Worm (Caenorhabditis elegans) whole organism, L2 larva: Measurements from ENCODE around the gene C31H1.5.

ENCODE experiments used
- C34F6.9 ChIP-seq: fragments of 150-350 bp; optimal IDR thresholded peaks from 2 replicates; lab custom pipeline; 2014; ENCODE audit warnings: missing biosample characterization, missing genetic modification characterization
- F13H6.1 ChIP-seq: sonication (generic microtip); optimal IDR thresholded peaks from 2 replicates; lab custom pipeline; 2016; ENCODE audit warnings: missing genetic modification characterization, missing compliant biosample characterization
- R02D3.7 ChIP-seq: fragments of 150-350 bp; optimal IDR thresholded peaks from 2 replicates; lab custom pipeline; 2014; ENCODE audit warnings: missing biosample characterization, missing genetic modification characterization
- Y55F3AM.14 ChIP-seq: fragments of 200-800 bp; sonication (Bioruptor generic); optimal IDR thresholded peaks from 2 replicates; lab custom pipeline; 2018; ENCODE audit warnings: mild to moderate bottlenecking, missing genetic modification characterization, missing compliant biosample characterization
- ZK546.5 ChIP-seq: sonication (generic microtip); optimal IDR thresholded peaks from 2 replicates; lab custom pipeline; 2017; ENCODE audit warnings: missing biosample characterization, missing genetic modification characterization
- alr-1 ChIP-seq: fragments of 150-350 bp; optimal IDR thresholded peaks from 2 replicates; lab custom pipeline; 2014; ENCODE audit warnings: missing biosample characterization, missing genetic modification characterization
- aly-2 ChIP-seq: fragments of 150-350 bp; optimal IDR thresholded peaks from 2 replicates; lab custom pipeline; 2014; ENCODE audit warnings: missing biosample characterization, missing genetic modification characterization
- ama-1 ChIP-seq: fragments of 150-350 bp; optimal IDR thresholded peaks from 2 replicates; lab custom pipeline; 2018; ENCODE audit warnings: inconsistent platforms
- blmp-1 ChIP-seq: sonication (generic microtip); optimal IDR thresholded peaks from 2 replicates; lab custom pipeline; 2017; ENCODE audit warnings: missing genetic modification characterization, mild to moderate bottlenecking, missing compliant biosample characterization, antibody characterized with exemption, moderate library complexity; ENCODE audit not compliant: insufficient read depth
- ceh-16 ChIP-seq: fragments of 150-350 bp; optimal IDR thresholded peaks from 2 replicates; lab custom pipeline; 2014; ENCODE audit warnings: missing biosample characterization, missing genetic modification characterization
- ceh-82 ChIP-seq: fragments of 150-350 bp; optimal IDR thresholded peaks from 2 replicates; lab custom pipeline; 2014; ENCODE audit warnings: missing biosample characterization, missing genetic modification characterization
- crh-2 ChIP-seq: sonication (generic microtip); optimal IDR thresholded peaks from 2 replicates; lab custom pipeline; 2017; ENCODE audit warnings: missing biosample characterization, missing genetic modification characterization
- dmd-4 ChIP-seq: sonication (generic microtip); optimal IDR thresholded peaks from 2 replicates; lab custom pipeline; 2017; ENCODE audit warnings: missing biosample characterization, missing genetic modification characterization
- egl-27 ChIP-seq: sonication (generic microtip); optimal IDR thresholded peaks from 3 replicates; lab custom pipeline; 2017; ENCODE audit warnings: missing biosample characterization, missing genetic modification reagents, missing genetic modification characterization
- elt-1 ChIP-seq: fragments of 150-350 bp; optimal IDR thresholded peaks from 2 replicates; lab custom pipeline; 2014; ENCODE audit warnings: missing biosample characterization, missing genetic modification characterization
- elt-3 ChIP-seq: sonication (generic microtip); optimal IDR thresholded peaks from 2 replicates; lab custom pipeline; 2017; ENCODE audit warnings: missing biosample characterization, missing genetic modification characterization
- fos-1 ChIP-seq: fragments of 150-350 bp; optimal IDR thresholded peaks from 2 replicates; lab custom pipeline; 2014; ENCODE audit warnings: missing biosample characterization, missing genetic modification characterization
- gmeb-1 ChIP-seq: fragments of 150-350 bp; optimal IDR thresholded peaks from 2 replicates; lab custom pipeline; 2014; ENCODE audit warnings: missing biosample characterization, missing genetic modification characterization
- lin-11 ChIP-seq: fragments of 150-350 bp; sonication (generic microtip); optimal IDR thresholded peaks from 2 replicates; lab custom pipeline; 2014; ENCODE audit warnings: missing biosample characterization, missing genetic modification characterization, inconsistent platforms, mixed read lengths
- lin-13 ChIP-seq: fragments of 150-350 bp; optimal IDR thresholded peaks from 2 replicates; lab custom pipeline; 2014; ENCODE audit warnings: missing biosample characterization, missing genetic modification reagents, missing genetic modification characterization
- lin-39 ChIP-seq: fragments of 150-350 bp; optimal IDR thresholded peaks from 2 replicates; lab custom pipeline; 2014; ENCODE audit warnings: missing biosample characterization, missing genetic modification reagents, missing genetic modification characterization
- lsy-2 ChIP-seq, 2 experiments: fragments of 150-350 bp in 1 of 2; sonication (generic microtip) in 1 of 2; optimal IDR thresholded peaks; 2 replicates each; lab custom pipeline; 2014 to 2017; ENCODE audit warnings: missing biosample characterization in 2 of 2, missing genetic modification characterization in 2 of 2
- mab-5 ChIP-seq: fragments of 150-350 bp; optimal IDR thresholded peaks from 2 replicates; lab custom pipeline; 2014; ENCODE audit warnings: missing biosample characterization, missing genetic modification characterization
- mbf-1 ChIP-seq: sonication (generic microtip); optimal IDR thresholded peaks from 2 replicates; lab custom pipeline; 2017; ENCODE audit warnings: missing biosample characterization, missing genetic modification characterization
- mdl-1 ChIP-seq, 2 experiments: fragments of 150-350 bp in 1 of 2; sonication (generic microtip) in 1 of 2; optimal IDR thresholded peaks; 2 replicates each; lab custom pipeline; 2017; ENCODE audit warnings: missing biosample characterization in 2 of 2, missing genetic modification characterization in 2 of 2
- nhr-10 ChIP-seq: sonication (generic microtip); optimal IDR thresholded peaks from 2 replicates; lab custom pipeline; 2017; ENCODE audit warnings: missing biosample characterization, missing genetic modification characterization
- nhr-11 ChIP-seq: fragments of 150-350 bp; optimal IDR thresholded peaks from 2 replicates; lab custom pipeline; 2014; ENCODE audit warnings: missing biosample characterization, missing genetic modification characterization
- nhr-12 ChIP-seq: fragments of 150-350 bp; optimal IDR thresholded peaks from 2 replicates; lab custom pipeline; 2014; ENCODE audit warnings: missing biosample characterization, missing genetic modification characterization
- nhr-129 ChIP-seq: fragments of 150-350 bp; optimal IDR thresholded peaks from 2 replicates; lab custom pipeline; 2014; ENCODE audit warnings: missing biosample characterization, missing genetic modification characterization
- nhr-21 ChIP-seq: fragments of 150-350 bp; optimal IDR thresholded peaks from 2 replicates; lab custom pipeline; 2014; ENCODE audit warnings: missing biosample characterization, missing genetic modification characterization
- nhr-23 ChIP-seq: fragments of 150-350 bp; optimal IDR thresholded peaks from 2 replicates; lab custom pipeline; 2014; ENCODE audit warnings: missing biosample characterization, missing genetic modification reagents, missing genetic modification characterization
- nhr-237 ChIP-seq: fragments of 150-350 bp; optimal IDR thresholded peaks from 2 replicates; lab custom pipeline; 2014; ENCODE audit warnings: missing biosample characterization, missing genetic modification characterization
- nhr-25 ChIP-seq: fragments of 150-350 bp; sonication (generic microtip); optimal IDR thresholded peaks from 3 replicates; lab custom pipeline; 2014; ENCODE audit warnings: missing biosample characterization, missing genetic modification characterization
- nhr-6 ChIP-seq: fragments of 150-350 bp; optimal IDR thresholded peaks from 2 replicates; lab custom pipeline; 2014; ENCODE audit warnings: missing biosample characterization, missing genetic modification characterization
- nhr-77 ChIP-seq: fragments of 150-350 bp; optimal IDR thresholded peaks from 2 replicates; lab custom pipeline; 2014; ENCODE audit warnings: missing biosample characterization, missing genetic modification characterization
- peb-1 ChIP-seq: fragments of 150-350 bp; optimal IDR thresholded peaks from 2 replicates; lab custom pipeline; 2014; ENCODE audit warnings: missing biosample characterization, missing genetic modification characterization
- sem-4 ChIP-seq: fragments of 150-350 bp; optimal IDR thresholded peaks from 2 replicates; lab custom pipeline; 2014; ENCODE audit warnings: missing biosample characterization, missing genetic modification reagents, missing genetic modification characterization
- skn-1 ChIP-seq: sonication (generic microtip); optimal IDR thresholded peaks from 2 replicates; lab custom pipeline; 2017; ENCODE audit warnings: missing biosample characterization, missing genetic modification characterization
- sma-3 ChIP-seq: sonication (generic microtip); optimal IDR thresholded peaks from 2 replicates; lab custom pipeline; 2016; ENCODE audit warnings: missing genetic modification reagents, missing genetic modification characterization, missing compliant biosample characterization
- sma-9 ChIP-seq, 2 experiments: fragments of 150-350 bp in 1 of 2; sonication (generic microtip) in 1 of 2; optimal IDR thresholded peaks; 2 replicates each; lab custom pipeline; 2014 to 2016; ENCODE audit warnings: missing genetic modification characterization in 2 of 2, mild to moderate bottlenecking in 1 of 2, missing biosample characterization in 1 of 2, missing compliant biosample characterization in 1 of 2, missing genetic modification reagents in 1 of 2, moderate library complexity in 1 of 2
- snpc-4 ChIP-seq: fragments of 150-350 bp; optimal IDR thresholded peaks from 2 replicates; lab custom pipeline; 2014; ENCODE audit warnings: missing biosample characterization, missing genetic modification characterization
- unc-39 ChIP-seq: fragments of 150-350 bp; optimal IDR thresholded peaks from 2 replicates; lab custom pipeline; 2014; ENCODE audit warnings: missing biosample characterization, missing genetic modification characterization
- unc-55 ChIP-seq: fragments of 150-350 bp; sonication (generic microtip); optimal IDR thresholded peaks from 3 replicates; lab custom pipeline; 2014; ENCODE audit warnings: missing biosample characterization, missing genetic modification reagents, missing genetic modification characterization
- unc-62 ChIP-seq: fragments of 150-350 bp; optimal IDR thresholded peaks from 2 replicates; lab custom pipeline; 2014; ENCODE audit warnings: missing biosample characterization, missing genetic modification reagents, missing genetic modification characterization
- zag-1 ChIP-seq: fragments of 150-350 bp; optimal IDR thresholded peaks from 2 replicates; lab custom pipeline; 2014; ENCODE audit warnings: missing biosample characterization, missing genetic modification characterization
- ztf-1 ChIP-seq: fragments of 200-800 bp; sonication (Bioruptor generic); conservative IDR thresholded peaks from 2 replicates; pipeline ENCODE4 v1.3.6; 2022; ENCODE audit warnings: missing genetic modification characterization, missing compliant biosample characterization
- ztf-11 ChIP-seq: sonication (generic microtip); optimal IDR thresholded peaks from 2 replicates; lab custom pipeline; 2017; ENCODE audit warnings: missing biosample characterization, missing genetic modification characterization
- ztf-4 ChIP-seq: fragments of 150-350 bp; optimal IDR thresholded peaks from 2 replicates; lab custom pipeline; 2014; ENCODE audit warnings: missing biosample characterization, missing genetic modification characterization

C31H1.5 gene

ce11 chrIV:5817459-5817858 lies 20.9 kb upstream of the C31H1.5 start:
- TF ChIP-seq aly-2 (no peak), nhr-23 (tag; lab: Kevin White, UChicago) (no peak), lin-11 (tag; lab: Kevin White, UChicago) (no peak), lsy-2 (tag; optimal IDR thresholded peaks at IDR 0.05; lab: Kevin White, UChicago) (peak in 1 of 2 experiments; percentile 65), mdl-1 (tag; optimal IDR thresholded peaks at IDR 0.05; lab: Kevin White, UChicago) (no peak), zag-1 (tag; lab: Kevin White, UChicago) (no peak), nhr-129 (tag; lab: Kevin White, UChicago) (peak; percentile 54), ama-1 (no peak), alr-1 (tag; lab: Kevin White, UChicago) (no peak), ztf-11 (tag; lab: Kevin White, UChicago) (no peak), unc-39 (tag; lab: Kevin White, UChicago) (no peak), skn-1 (tag; lab: Kevin White, UChicago) (no peak), gmeb-1 (peak; percentile 65), ztf-1 (GFP tag; lab: Robert Waterston, UW) (no peak), Y55F3AM.14 (no peak), lin-13 (GFP tag; lab: Kevin White, UChicago) (peak; percentile 3), R02D3.7 (tag; lab: Kevin White, UChicago) (no peak), nhr-11 (tag; lab: Kevin White, UChicago) (no peak), ceh-82 (tag; lab: Kevin White, UChicago) (no peak), unc-55 (GFP tag; lab: Kevin White, UChicago) (peak; percentile 9), F13H6.1 (tag; lab: Kevin White, UChicago) (peak; percentile 91), ZK546.5 (tag; lab: Kevin White, UChicago) (no peak), C34F6.9 (peak; percentile 42), nhr-25 (peak; percentile 58), nhr-6 (tag; lab: Kevin White, UChicago) (peak; percentile 40), snpc-4 (tag; lab: Kevin White, UChicago) (no peak), peb-1 (tag; lab: Kevin White, UChicago) (no peak), sem-4 (tag; lab: Kevin White, UChicago) (peak; percentile 72), nhr-77 (tag; lab: Kevin White, UChicago) (no peak), crh-2 (tag; lab: Kevin White, UChicago) (peak; percentile 57), lin-39 (tag; lab: Kevin White, UChicago) (no peak), mbf-1 (tag; lab: Kevin White, UChicago) (no peak), dmd-4 (tag; lab: Kevin White, UChicago) (no peak), fos-1 (peak; percentile 92), nhr-237 (tag; lab: Kevin White, UChicago) (no peak), elt-3 (tag; lab: Kevin White, UChicago) (no peak), unc-62 (GFP tag; lab: Kevin White, UChicago) (no peak), elt-1 (tag; lab: Kevin White, UChicago) (no peak), mab-5 (tag; lab: Kevin White, UChicago) (no peak), blmp-1 (tag; lab: Kevin White, UChicago) (peak; percentile 20), nhr-12 (tag; lab: Kevin White, UChicago) (no peak), sma-9 (GFP tag; optimal IDR thresholded peaks at IDR 0.05; lab: Kevin White, UChicago) (peak; percentile 85), sma-9 (tag; optimal IDR thresholded peaks at IDR 0.05; lab: Kevin White, UChicago) (peak; percentile 24), ceh-16 (no peak), ztf-4 (tag; lab: Kevin White, UChicago) (no peak), sma-3 (peak; percentile 74), egl-27 (tag; lab: Kevin White, UChicago) (peak; percentile 51), nhr-21 (tag; lab: Kevin White, UChicago) (peak; percentile 69), nhr-10 (tag; lab: Kevin White, UChicago) (no peak)
